Worm (Caenorhabditis elegans): Measurements from ENCODE around the gene F49F1.17.
"Not testable (repeated sequence)": the region's sequence is repeated elsewhere in the genome, so short reads cannot be mapped to it uniquely, and the experiment has no call there.

DNA sequence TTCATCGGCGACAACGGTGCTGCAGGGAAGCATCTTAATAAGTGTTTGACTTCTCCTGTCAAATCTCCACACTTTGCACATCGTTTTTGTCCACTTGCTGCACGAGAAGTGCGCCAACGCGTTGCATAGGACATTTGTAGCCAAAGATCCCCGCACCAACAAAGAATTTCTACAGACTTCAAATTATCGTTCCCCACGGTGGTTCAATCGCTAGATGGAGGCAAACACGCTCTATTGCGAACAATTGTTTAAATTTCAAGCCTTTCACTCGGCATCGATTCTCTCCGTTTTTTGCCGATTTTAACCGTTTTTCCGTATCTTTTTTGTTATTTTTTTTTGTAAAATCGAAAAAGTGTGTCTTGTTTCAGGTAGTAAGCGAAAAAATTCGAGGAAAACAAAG lies 44.4 kb upstream of the F49F1.17 start:
- TF ChIP-seq ZK546.5 (tag; optimal IDR thresholded peaks at IDR 0.05); egl-27 (tag; optimal IDR thresholded peaks at IDR 0.05); nhr-237 (tag; optimal IDR thresholded peaks at IDR 0.05); snpc-4 (tag; optimal IDR thresholded peaks at IDR 0.05); unc-39 (tag; optimal IDR thresholded peaks at IDR 0.05); ztf-11 (tag; optimal IDR thresholded peaks at IDR 0.05); lin-39 (tag; optimal IDR thresholded peaks at IDR 0.05); nhr-77 (tag; optimal IDR thresholded peaks at IDR 0.05); fos-1 (tag; optimal IDR thresholded peaks at IDR 0.05); mab-5 (tag; optimal IDR thresholded peaks at IDR 0.05); aly-2 (tag; optimal IDR thresholded peaks at IDR 0.05); elt-1 (tag; optimal IDR thresholded peaks at IDR 0.05); unc-62 (GFP tag; optimal IDR thresholded peaks at IDR 0.05); nhr-12 (tag; optimal IDR thresholded peaks at IDR 0.05): not testable (repeated sequence)
